Fruit fly (Drosophila melanogaster) whole organism, embryonic: Measurements from ENCODE around the gene SKIP.

Experiments
- ATbp ChIP-seq: fragments of 200-800 bp; sonication (Bioruptor generic); optimal IDR thresholded peaks from 2 replicates; lab custom pipeline; 2017; ENCODE audit warnings: missing biosample characterization, mild to moderate bottlenecking, missing genetic modification characterization, missing genetic modification reagents
- Atf3 ChIP-seq: fragments of 200-800 bp; sonication (Bioruptor generic); optimal IDR thresholded peaks from 3 replicates; lab custom pipeline; 2016; ENCODE audit warnings: missing biosample characterization, missing genetic modification characterization
- CG1024 ChIP-seq: fragments of 200-800 bp; sonication (Bioruptor generic); IDR thresholded peaks from 2 replicates; pipeline ENCODE4 v1.3.6; 2022; ENCODE audit warnings: missing biosample characterization, missing genetic modification characterization
- CG10267 ChIP-seq: fragments of 200-800 bp; sonication (Bioruptor generic); optimal IDR thresholded peaks from 2 replicates; lab custom pipeline; 2018; ENCODE audit warnings: missing biosample characterization, mild to moderate bottlenecking, missing genetic modification characterization, moderate library complexity
- CG11093 ChIP-seq: fragments of 200-800 bp; sonication (Bioruptor generic); IDR thresholded peaks from 3 replicates; pipeline ENCODE4 v1.3.6; 2022; ENCODE audit warnings: missing biosample characterization, missing genetic modification characterization
- CG11504 ChIP-seq: fragments of 200-800 bp; sonication (Bioruptor generic); optimal IDR thresholded peaks from 3 replicates; lab custom pipeline; 2019; ENCODE audit warnings: missing biosample characterization, mild to moderate bottlenecking, missing genetic modification characterization, moderate library complexity
- CG12391 ChIP-seq: fragments of 200-800 bp; sonication (Bioruptor generic); optimal IDR thresholded peaks from 3 replicates; lab custom pipeline; 2018; ENCODE audit warnings: missing biosample characterization, mild to moderate bottlenecking, missing genetic modification characterization, moderate library complexity
- CG13424 ChIP-seq: fragments of 200-800 bp; sonication (Bioruptor generic); optimal IDR thresholded peaks from 2 replicates; lab custom pipeline; 2019; ENCODE audit warnings: missing biosample characterization, mild to moderate bottlenecking, missing genetic modification characterization, moderate library complexity
- CG15269 ChIP-seq: fragments of 200-800 bp; sonication (Bioruptor generic); optimal IDR thresholded peaks from 2 replicates; lab custom pipeline; 2018; ENCODE audit warnings: missing biosample characterization, mild to moderate bottlenecking, missing genetic modification characterization, moderate library complexity
- CG1602 ChIP-seq: fragments of 200-800 bp; sonication (Bioruptor generic); optimal IDR thresholded peaks from 3 replicates; lab custom pipeline; 2016; ENCODE audit warnings: missing biosample characterization, missing genetic modification characterization
- CG17328 ChIP-seq: fragments of 200-800 bp; sonication (Bioruptor generic); IDR thresholded peaks from 2 replicates; pipeline ENCODE4 v1.3.6; 2022; ENCODE audit warnings: missing biosample characterization, missing genetic modification characterization
- CG18262 ChIP-seq: fragments of 200-800 bp; optimal IDR thresholded peaks from 3 replicates; lab custom pipeline; 2019; ENCODE audit warnings: missing biosample characterization, mild to moderate bottlenecking, missing genetic modification characterization, moderate library complexity
- CG2712 ChIP-seq: fragments of 200-800 bp; optimal IDR thresholded peaks from 3 replicates; lab custom pipeline; 2019; ENCODE audit warnings: missing biosample characterization, mild to moderate bottlenecking, missing genetic modification characterization, moderate library complexity
- CG31441 ChIP-seq: fragments of 200-800 bp; sonication (Bioruptor generic); IDR thresholded peaks from 2 replicates; pipeline ENCODE4 v1.3.6; 2022; ENCODE audit warnings: missing biosample characterization, missing genetic modification characterization
- CG32532 ChIP-seq: fragments of 200-800 bp; sonication (Bioruptor generic); IDR thresholded peaks from 2 replicates; pipeline ENCODE4 v1.3.6; 2022; ENCODE audit warnings: missing biosample characterization, missing genetic modification characterization
- CG4730 ChIP-seq: fragments of 200-800 bp; sonication (Bioruptor generic); IDR thresholded peaks from 2 replicates; pipeline ENCODE4 v1.3.6; 2022; ENCODE audit warnings: missing biosample characterization, missing genetic modification characterization
- CG6254 ChIP-seq: fragments of 200-800 bp; sonication (Bioruptor generic); optimal IDR thresholded peaks from 3 replicates; lab custom pipeline; 2017; ENCODE audit warnings: mild to moderate bottlenecking, missing biosample characterization, missing genetic modification reagents, missing genetic modification characterization
- CG9797 ChIP-seq: fragments of 200-800 bp; sonication (Bioruptor generic); optimal IDR thresholded peaks from 3 replicates; lab custom pipeline; 2018; ENCODE audit warnings: missing biosample characterization, mild to moderate bottlenecking, missing genetic modification characterization
- CoRest ChIP-seq: fragments of 200-800 bp; sonication (Bioruptor generic); optimal IDR thresholded peaks from 3 replicates; lab custom pipeline; 2018; ENCODE audit warnings: missing biosample characterization, mild to moderate bottlenecking, missing genetic modification characterization, moderate library complexity
- Doc2 ChIP-seq: fragments of 200-800 bp; sonication (Bioruptor generic); IDR thresholded peaks from 2 replicates; pipeline ENCODE4 v1.3.6; 2022; ENCODE audit warnings: missing biosample characterization, missing genetic modification characterization
- Doc3 ChIP-seq: fragments of 200-800 bp; sonication (Bioruptor generic); IDR thresholded peaks from 3 replicates; pipeline ENCODE4 v1.3.6; 2022; ENCODE audit warnings: missing biosample characterization, missing genetic modification characterization; ENCODE audit not compliant: partially characterized antibody
- NFAT ChIP-seq: fragments of 200-800 bp; sonication (Bioruptor generic); IDR thresholded peaks from 2 replicates; pipeline ENCODE4 v1.3.6; 2022; ENCODE audit warnings: missing biosample characterization, missing genetic modification characterization
- Oli ChIP-seq: fragments of 200-800 bp; sonication (Bioruptor generic); optimal IDR thresholded peaks from 2 replicates; lab custom pipeline; 2018; ENCODE audit warnings: missing biosample characterization, mild to moderate bottlenecking, missing genetic modification characterization, moderate library complexity
- Opbp ChIP-seq: fragments of 200-800 bp; sonication (Bioruptor generic); IDR thresholded peaks from 3 replicates; pipeline ENCODE4 v1.3.6; 2022; ENCODE audit warnings: missing biosample characterization, missing genetic modification characterization; ENCODE audit not compliant: partially characterized antibody
- PHDP ChIP-seq: fragments of 200-800 bp; sonication (Bioruptor generic); optimal IDR thresholded peaks from 3 replicates; lab custom pipeline; 2018; ENCODE audit warnings: missing biosample characterization, mild to moderate bottlenecking, missing genetic modification characterization, moderate library complexity
- Sox100B ChIP-seq: fragments of 200-800 bp; sonication (Bioruptor generic); optimal IDR thresholded peaks from 3 replicates; lab custom pipeline; 2018; ENCODE audit warnings: missing biosample characterization, mild to moderate bottlenecking, missing genetic modification characterization
- Sry-β ChIP-seq: fragments of 200-800 bp; sonication (Bioruptor generic); optimal IDR thresholded peaks from 2 replicates; lab custom pipeline; 2018; ENCODE audit warnings: missing biosample characterization, mild to moderate bottlenecking, missing genetic modification characterization, moderate library complexity
- Trl ChIP-seq, 3 experiments: fragments of >200 bp in 2 of 3; fragments of 200-800 bp in 1 of 3; sonication (Bioruptor generic) in 1 of 3; optimal IDR thresholded peaks; 2 replicates in 1 of 3; 3 replicates in 2 of 3; lab custom pipeline; 2016 to 2017; ENCODE audit warnings: missing biosample characterization in 1 of 3, missing genetic modification characterization in 1 of 3
- Xrp1 ChIP-seq: fragments of 200-800 bp; sonication (Bioruptor generic); IDR thresholded peaks from 2 replicates; pipeline ENCODE4 v1.3.6; 2022; ENCODE audit warnings: missing biosample characterization, missing genetic modification characterization
- ci ChIP-seq: fragments of 200-800 bp; sonication (Bioruptor generic); IDR thresholded peaks from 3 replicates; pipeline ENCODE4 v1.3.6; 2022; ENCODE audit warnings: missing biosample characterization, missing genetic modification characterization
- dmrt11E ChIP-seq: fragments of 200-800 bp; sonication (Bioruptor generic); optimal IDR thresholded peaks from 3 replicates; lab custom pipeline; 2018; ENCODE audit warnings: missing biosample characterization, mild to moderate bottlenecking, missing genetic modification characterization, moderate library complexity
- fd96Cb ChIP-seq: fragments of 200-800 bp; sonication (Bioruptor generic); optimal IDR thresholded peaks from 2 replicates; lab custom pipeline; 2018; ENCODE audit warnings: missing biosample characterization, mild to moderate bottlenecking, missing genetic modification characterization, moderate library complexity
- gce ChIP-seq: fragments of 200-800 bp; sonication (Bioruptor generic); IDR thresholded peaks from 3 replicates; pipeline ENCODE4 v1.3.6; 2022; ENCODE audit warnings: missing biosample characterization, missing genetic modification characterization
- gem ChIP-seq: fragments of 200-800 bp; sonication (Bioruptor generic); optimal IDR thresholded peaks from 2 replicates; lab custom pipeline; 2019; ENCODE audit warnings: missing biosample characterization, mild to moderate bottlenecking, missing genetic modification characterization, moderate library complexity
- gfzf ChIP-seq: fragments of 200-800 bp; sonication (Bioruptor generic); optimal IDR thresholded peaks from 2 replicates; lab custom pipeline; 2016; ENCODE audit warnings: missing biosample characterization, mild to moderate bottlenecking, missing genetic modification characterization, moderate library complexity
- grau ChIP-seq: fragments of 200-800 bp; optimal IDR thresholded peaks from 3 replicates; lab custom pipeline; 2019; ENCODE audit warnings: missing biosample characterization, mild to moderate bottlenecking, missing genetic modification characterization, moderate library complexity
- gsb ChIP-seq: fragments of 200-800 bp; sonication (Bioruptor generic); IDR thresholded peaks from 2 replicates; pipeline ENCODE4 v1.3.6; 2022; ENCODE audit warnings: missing biosample characterization, missing genetic modification characterization
- hkb ChIP-seq, 2 experiments: fragments of 200-800 bp in 1 of 2; fragments of >200 bp in 1 of 2; sonication (Bioruptor generic) in 1 of 2; IDR thresholded peaks in 1 of 2; optimal IDR thresholded peaks in 1 of 2; 2 replicates each; pipeline versions ENCODE4 v1.3.6 to Lab custom; 2017 to 2022; ENCODE audit warnings: missing biosample characterization in 1 of 2, missing genetic modification characterization in 1 of 2
- ind ChIP-seq: fragments of 200-800 bp; sonication (Bioruptor generic); optimal IDR thresholded peaks from 3 replicates; lab custom pipeline; 2016; ENCODE audit warnings: missing biosample characterization, missing genetic modification characterization
- jing ChIP-seq: fragments of 200-800 bp; sonication (Bioruptor generic); optimal IDR thresholded peaks from 2 replicates; lab custom pipeline; 2018; ENCODE audit warnings: missing biosample characterization, mild to moderate bottlenecking, missing genetic modification characterization
- oc ChIP-seq: fragments of 200-800 bp; sonication (Bioruptor generic); optimal IDR thresholded peaks from 2 replicates; lab custom pipeline; 2018; ENCODE audit warnings: missing biosample characterization, mild to moderate bottlenecking, missing genetic modification characterization, moderate library complexity
- pan ChIP-seq, 4 experiments: fragments of >200 bp in 3 of 4; fragments of 200-800 bp in 1 of 4; sonication (Bioruptor generic) in 1 of 4; optimal IDR thresholded peaks in 3 of 4; IDR thresholded peaks in 1 of 4; 2 replicates each; pipeline versions ENCODE4 v1.3.6 to Lab custom; 2017 to 2022; ENCODE audit warnings: missing biosample characterization in 2 of 4, missing genetic modification characterization in 2 of 4, mixed read lengths in 1 of 4
- phol ChIP-seq: fragments of 200-800 bp; sonication (Bioruptor generic); optimal IDR thresholded peaks from 3 replicates; lab custom pipeline; 2018; ENCODE audit warnings: missing biosample characterization, mild to moderate bottlenecking, missing genetic modification characterization, moderate library complexity
- rib ChIP-seq: fragments of 200-800 bp; sonication (Bioruptor generic); IDR thresholded peaks from 2 replicates; pipeline ENCODE4 v1.3.6; 2022; ENCODE audit warnings: missing biosample characterization, missing genetic modification characterization
- sisA ChIP-seq: fragments of 200-800 bp; sonication (Bioruptor generic); IDR thresholded peaks from 2 replicates; pipeline ENCODE4 v1.3.6; 2022; ENCODE audit warnings: missing biosample characterization, missing genetic modification characterization
- sob ChIP-seq: fragments of 200-800 bp; sonication (Bioruptor generic); IDR thresholded peaks from 2 replicates; pipeline ENCODE4 v1.3.6; 2022; ENCODE audit warnings: missing biosample characterization, missing genetic modification characterization
- stwl ChIP-seq: fragments of 200-800 bp; sonication (Bioruptor generic); optimal IDR thresholded peaks from 3 replicates; lab custom pipeline; 2018; ENCODE audit warnings: missing biosample characterization, mild to moderate bottlenecking, missing genetic modification characterization, moderate library complexity
- zen ChIP-seq: fragments of 200-800 bp; sonication (Bioruptor generic); optimal IDR thresholded peaks from 3 replicates; lab custom pipeline; 2018; ENCODE audit warnings: missing biosample characterization, mild to moderate bottlenecking, missing genetic modification characterization, moderate library complexity

The SKIP gene

dm6 chr3R:22220814-22221213 lies 87.2 kb downstream of the SKIP start (continued):
- TF ChIP-seq ci (GFP tag; lab: Robert Waterston, UW): peak; percentile 76
- TF ChIP-seq gce (GFP tag; lab: Robert Waterston, UW): no peak
- peak; percentile 11 for TF ChIP-seq CG15269 (tag; lab: Kevin White, UChicago)
- peak; percentile 45 for TF ChIP-seq PHDP
- peak; percentile 29; the same call in 1 of the 2 replicates for TF ChIP-seq CG1024 (GFP tag; lab: Robert Waterston, UW)
- TF ChIP-seq ind (GFP tag; lab: Kevin White, UChicago): peak; percentile 17
- TF ChIP-seq rib (GFP tag; lab: Robert Waterston, UW): no peak
- peak; percentile 22 for TF ChIP-seq ATbp (GFP tag; lab: Kevin White, UChicago)
- peak; percentile 55 for TF ChIP-seq gem (tag; lab: Kevin White, UChicago)
- peak; percentile 33 for TF ChIP-seq CG2712
- no peak for TF ChIP-seq Sry-β
- TF ChIP-seq stwl: no peak
- peak; percentile 17; the same call in 1 of the 2 replicates for TF ChIP-seq Xrp1 (GFP tag; lab: Robert Waterston, UW)
- no peak for TF ChIP-seq gfzf (GFP tag; lab: Kevin White, UChicago)
- TF ChIP-seq CG11504 (tag; lab: Kevin White, UChicago): peak; percentile 72
- no peak for TF ChIP-seq Doc3 (GFP tag; lab: Robert Waterston, UW)
- TF ChIP-seq dmrt11E (tag; lab: Kevin White, UChicago): peak; percentile 33
- peak; percentile 31; the same call in 1 of the 2 replicates for TF ChIP-seq sisA (GFP tag; lab: Robert Waterston, UW)
- no peak for TF ChIP-seq zen (tag; lab: Kevin White, UChicago)
- no peak for TF ChIP-seq NFAT
- TF ChIP-seq CG6254 (GFP tag; lab: Kevin White, UChicago): peak; percentile 40
- TF ChIP-seq oc (tag; lab: Kevin White, UChicago): peak; percentile 44
- no peak for TF ChIP-seq gsb (GFP tag; lab: Robert Waterston, UW)
- no peak for TF ChIP-seq CG4730 (GFP tag; lab: Robert Waterston, UW)
- TF ChIP-seq CG13424 (tag; lab: Kevin White, UChicago): peak; percentile 13
- TF ChIP-seq CG12391 (tag; lab: Kevin White, UChicago): peak; percentile 42
- TF ChIP-seq Sox100B (GFP tag; lab: Kevin White, UChicago): peak; percentile 45
- TF ChIP-seq sob (GFP tag; lab: Robert Waterston, UW): no peak
- TF ChIP-seq jing (GFP tag; lab: Kevin White, UChicago): peak; percentile 16
- TF ChIP-seq CG10267 (tag; lab: Kevin White, UChicago): peak; percentile 5
- peak; percentile 57 for TF ChIP-seq Oli (tag; lab: Kevin White, UChicago)
- no peak for TF ChIP-seq CG32532 (GFP tag; lab: Robert Waterston, UW)
- no peak for TF ChIP-seq CG9797 (GFP tag; lab: Kevin White, UChicago)
- no peak for TF ChIP-seq Atf3 (GFP tag; lab: Kevin White, UChicago)
- peak; percentile 48 for TF ChIP-seq phol
- TF ChIP-seq Opbp (GFP tag; lab: Robert Waterston, UW): no peak
- TF ChIP-seq CoRest (tag; lab: Kevin White, UChicago): peak; percentile 9
- no peak for TF ChIP-seq CG1602 (GFP tag; lab: Kevin White, UChicago)
- no peak for TF ChIP-seq hkb (optimal IDR thresholded peaks at IDR 0.05; lab: Kevin White, UChicago)
- TF ChIP-seq hkb (GFP tag; IDR thresholded peaks at IDR 0.05; lab: Robert Waterston, UW): peak; percentile 56; the same call in 1 of the 2 replicates
- TF ChIP-seq fd96Cb (tag; lab: Kevin White, UChicago): peak; percentile 68
- TF ChIP-seq Trl (optimal IDR thresholded peaks at IDR 0.05; lab: Kevin White, UChicago): no peak
- no peak for TF ChIP-seq Trl (GFP tag; optimal IDR thresholded peaks at IDR 0.05; lab: Kevin White, UChicago)
- TF ChIP-seq Doc2: no peak
- TF ChIP-seq pan (optimal IDR thresholded peaks at IDR 0.05; lab: Kevin White, UChicago): no peak
- TF ChIP-seq pan (GFP tag; optimal IDR thresholded peaks at IDR 0.05 in 1 of 2, IDR thresholded peaks at IDR 0.05 in 1 of 2): no peak
- peak; percentile 42; the same call in 1 of the 2 replicates for TF ChIP-seq CG17328 (GFP tag; lab: Robert Waterston, UW)
- TF ChIP-seq grau (tag; lab: Kevin White, UChicago): peak; percentile 27
- peak; percentile 40 for TF ChIP-seq CG31441 (GFP tag; lab: Robert Waterston, UW)
- TF ChIP-seq CG11093: 0 out of 3 replicates have a peak, but pooled peaks have one; percentile 17
- TF ChIP-seq CG18262: peak; percentile 17
